Worm (Caenorhabditis elegans) whole organism, L4 larva: Measurements from ENCODE around the gene W04E12.2.

Experiments
- aly-2 ChIP-seq: sonication (generic microtip); optimal IDR thresholded peaks from 2 replicates; lab custom pipeline; 2018; ENCODE audit warnings: missing biosample characterization, missing genetic modification characterization
- hlh-30 ChIP-seq: sonication (generic microtip); optimal IDR thresholded peaks from 2 replicates; lab custom pipeline; 2017; ENCODE audit warnings: antibody characterized with exemption, mild to moderate bottlenecking, missing genetic modification characterization, missing compliant biosample characterization; ENCODE audit not compliant: insufficient read depth
- nhr-25 ChIP-seq: sonication (generic microtip); optimal IDR thresholded peaks from 2 replicates; lab custom pipeline; 2017; ENCODE audit warnings: missing genetic modification characterization, mild to moderate bottlenecking, missing compliant biosample characterization, antibody characterized with exemption, moderate library complexity, borderline replicate concordance; ENCODE audit not compliant: insufficient read depth
- nhr-76 ChIP-seq: fragments of 150-350 bp; optimal IDR thresholded peaks from 2 replicates; lab custom pipeline; 2014; ENCODE audit warnings: missing biosample characterization, missing genetic modification characterization

DNA sequence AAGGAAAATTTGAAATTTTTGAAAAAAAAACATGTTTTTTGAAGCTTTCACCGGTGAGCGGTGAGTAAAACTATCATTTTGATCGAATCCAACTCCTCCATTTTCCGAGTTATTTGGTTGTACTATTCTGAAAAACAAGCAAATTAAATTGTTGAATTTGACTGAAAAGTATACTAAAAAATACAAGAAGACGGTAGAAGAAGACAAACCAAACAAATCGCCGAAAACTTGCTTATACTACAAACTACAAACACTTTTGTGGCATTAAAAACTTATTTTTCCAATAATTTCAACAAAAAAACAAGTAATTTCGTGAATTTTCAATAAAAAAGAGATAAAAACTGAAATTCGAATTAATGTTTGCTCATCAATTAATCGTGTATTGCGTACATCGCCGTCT lies 37.7 kb upstream of the W04E12.2 start, which contains the start of gene fbxa-194:
- TF ChIP-seq nhr-76 (tag; lab: Kevin White, UChicago) (no peak), hlh-30 (no peak), aly-2 (tag; lab: Kevin White, UChicago) (no peak), nhr-25 (tag; lab: Kevin White, UChicago) (no peak)
